Worm (Caenorhabditis elegans) whole organism, young adult: ENCODE results near the gene srr-4.

Experiments
- C06A6.2 ChIP-seq: fragments of 200-800 bp; sonication (Bioruptor generic); conservative IDR thresholded peaks from 2 replicates; pipeline ENCODE4 v1.3.6; 2022; ENCODE audit warnings: missing genetic modification characterization, missing compliant biosample characterization
- D2030.7 ChIP-seq: fragments of 200-800 bp; sonication (Bioruptor generic); IDR thresholded peaks from 2 replicates; pipeline ENCODE4 v1.3.6; 2022; ENCODE audit warnings: missing genetic modification reagents, missing genetic modification characterization, missing compliant biosample characterization
- F22D6.2 ChIP-seq: sonication (generic microtip); optimal IDR thresholded peaks from 2 replicates; lab custom pipeline; 2016; ENCODE audit warnings: mild to moderate bottlenecking, missing genetic modification characterization, missing compliant biosample characterization
- F23B12.7 ChIP-seq: sonication (generic microtip); optimal IDR thresholded peaks from 2 replicates; lab custom pipeline; 2017; ENCODE audit warnings: missing genetic modification characterization, mild to moderate bottlenecking, missing compliant biosample characterization, antibody characterized with exemption, moderate library complexity; ENCODE audit not compliant: insufficient read depth
- F39B2.1 ChIP-seq: fragments of 200-800 bp; sonication (Bioruptor generic); IDR thresholded peaks from 2 replicates; pipeline ENCODE4 v1.3.6; 2022; ENCODE audit warnings: missing genetic modification reagents, missing genetic modification characterization, missing compliant biosample characterization
- F49E8.2 ChIP-seq: sonication (generic microtip); optimal IDR thresholded peaks from 3 replicates; lab custom pipeline; 2017; ENCODE audit warnings: missing genetic modification characterization, mild to moderate bottlenecking, missing compliant biosample characterization, antibody characterized with exemption, moderate library complexity; ENCODE audit not compliant: insufficient read depth
- F57C9.4 ChIP-seq: sonication (generic microtip); optimal IDR thresholded peaks from 2 replicates; lab custom pipeline; 2017; ENCODE audit warnings: mild to moderate bottlenecking, missing genetic modification characterization, missing compliant biosample characterization
- athp-1 ChIP-seq: sonication (generic microtip); optimal IDR thresholded peaks from 2 replicates; lab custom pipeline; 2017; ENCODE audit warnings: mild to moderate bottlenecking, missing genetic modification characterization, missing compliant biosample characterization
- attf-3 ChIP-seq: fragments of 200-800 bp; sonication (Bioruptor generic); conservative IDR thresholded peaks from 2 replicates; pipeline ENCODE4 v1.3.6; 2022; ENCODE audit warnings: missing genetic modification reagents, missing genetic modification characterization, missing compliant biosample characterization
- bed-1 ChIP-seq: fragments of 200-800 bp; sonication (Bioruptor generic); IDR thresholded peaks from 2 replicates; pipeline ENCODE4 v1.3.6; 2022; ENCODE audit warnings: missing genetic modification reagents, missing genetic modification characterization, missing compliant biosample characterization
- ceh-40 ChIP-seq: fragments of 200-800 bp; sonication (Bioruptor generic); IDR thresholded peaks from 2 replicates; pipeline ENCODE4 v1.3.6; 2022; ENCODE audit warnings: missing genetic modification characterization, missing compliant biosample characterization
- ceh-58 ChIP-seq: fragments of 200-800 bp; sonication (Bioruptor generic); IDR thresholded peaks from 2 replicates; pipeline ENCODE4 v1.3.6; 2022; ENCODE audit warnings: missing genetic modification characterization, missing compliant biosample characterization
- ceh-79 ChIP-seq: sonication (generic microtip); optimal IDR thresholded peaks from 2 replicates; lab custom pipeline; 2017; ENCODE audit warnings: mild to moderate bottlenecking, missing genetic modification characterization, missing compliant biosample characterization
- efl-1 ChIP-seq: fragments of 150-350 bp; optimal IDR thresholded peaks from 2 replicates; lab custom pipeline; 2014; ENCODE audit warnings: missing biosample characterization, missing genetic modification reagents, missing genetic modification characterization
- egl-18 ChIP-seq: fragments of 200-800 bp; sonication (Bioruptor generic); IDR thresholded peaks from 2 replicates; pipeline ENCODE4 v1.3.6; 2022; ENCODE audit warnings: missing genetic modification reagents, missing genetic modification characterization, missing compliant biosample characterization
- fkh-3 ChIP-seq: sonication (generic microtip); optimal IDR thresholded peaks from 2 replicates; lab custom pipeline; 2016; ENCODE audit warnings: mild to moderate bottlenecking, missing genetic modification characterization, missing compliant biosample characterization
- gei-17 ChIP-seq: fragments of 200-800 bp; sonication (Bioruptor generic); optimal IDR thresholded peaks from 2 replicates; lab custom pipeline; 2018; ENCODE audit warnings: mild to moderate bottlenecking, missing genetic modification characterization, missing compliant biosample characterization
- him-1 ChIP-seq: sonication (generic microtip); optimal IDR thresholded peaks from 2 replicates; lab custom pipeline; 2016; ENCODE audit warnings: missing genotype, missing genetic modification reagents, missing genetic modification characterization, missing compliant biosample characterization
- hlh-26 ChIP-seq: fragments of 200-800 bp; sonication (Bioruptor generic); conservative IDR thresholded peaks from 2 replicates; pipeline ENCODE4 v1.3.6; 2022; ENCODE audit warnings: missing genetic modification reagents, missing genetic modification characterization, missing compliant biosample characterization
- hrde-1 ChIP-seq: sonication (generic microtip); optimal IDR thresholded peaks from 2 replicates; lab custom pipeline; 2016; ENCODE audit warnings: missing genetic modification characterization, mild to moderate bottlenecking, missing compliant biosample characterization, moderate library complexity, missing genotype, missing genetic modification reagents, borderline replicate concordance
- hsf-1 ChIP-seq: fragments of 200-800 bp; sonication (Bioruptor generic); IDR thresholded peaks from 2 replicates; pipeline ENCODE4 v1.3.6; 2022; ENCODE audit warnings: missing genetic modification reagents, missing genetic modification characterization, missing compliant biosample characterization
- let-526 ChIP-seq: fragments of 200-800 bp; sonication (Bioruptor generic); IDR thresholded peaks from 2 replicates; pipeline ENCODE4 v1.3.6; 2022; ENCODE audit warnings: missing genetic modification reagents, missing genetic modification characterization, missing compliant biosample characterization
- let-607 ChIP-seq, 2 experiments: fragments of 200-800 bp in 1 of 2; sonication (Bioruptor generic) in 1 of 2; sonication (generic microtip) in 1 of 2; optimal IDR thresholded peaks; 2 replicates each; lab custom pipeline; 2016 to 2018; ENCODE audit warnings: mild to moderate bottlenecking in 2 of 2, missing compliant biosample characterization in 2 of 2, missing genetic modification characterization in 2 of 2, moderate library complexity in 2 of 2, missing genotype in 1 of 2
- lin-35 ChIP-seq, 3 experiments: fragments of 150-350 bp in 2 of 3; sonication (generic microtip) in 1 of 3; optimal IDR thresholded peaks; 2 replicates each; lab custom pipeline; 2014 to 2018; ENCODE audit warnings: missing biosample characterization in 3 of 3, missing genetic modification characterization in 3 of 3, missing genetic modification reagents in 3 of 3
- madf-10 ChIP-seq: sonication (generic microtip); optimal IDR thresholded peaks from 2 replicates; lab custom pipeline; 2016; ENCODE audit warnings: mild to moderate bottlenecking, missing genetic modification characterization, missing compliant biosample characterization
- madf-6 ChIP-seq: fragments of 200-800 bp; sonication (Bioruptor generic); IDR thresholded peaks from 2 replicates; pipeline ENCODE4 v1.3.6; 2022; ENCODE audit warnings: missing genetic modification reagents, missing genetic modification characterization, missing compliant biosample characterization
- mcd-1 ChIP-seq: fragments of 200-800 bp; sonication (Bioruptor generic); IDR thresholded peaks from 2 replicates; pipeline ENCODE4 v1.3.6; 2022; ENCODE audit warnings: missing genetic modification reagents, missing genetic modification characterization, missing compliant biosample characterization
- nfya-2 ChIP-seq: fragments of 200-800 bp; sonication (Bioruptor generic); IDR thresholded peaks from 2 replicates; pipeline ENCODE4 v1.3.6; 2022; ENCODE audit warnings: missing genetic modification reagents, missing genetic modification characterization, missing compliant biosample characterization
- nfyb-1 ChIP-seq: fragments of 200-800 bp; sonication (Bioruptor generic); IDR thresholded peaks from 2 replicates; pipeline ENCODE4 v1.3.6; 2022; ENCODE audit warnings: missing genetic modification reagents, missing genetic modification characterization, missing compliant biosample characterization
- nhr-120 ChIP-seq: fragments of 200-800 bp; sonication (Bioruptor generic); IDR thresholded peaks from 2 replicates; pipeline ENCODE4 v1.3.6; 2022; ENCODE audit warnings: missing genetic modification characterization, missing compliant biosample characterization
- nhr-179 ChIP-seq: sonication (generic microtip); optimal IDR thresholded peaks from 2 replicates; lab custom pipeline; 2016; ENCODE audit warnings: mild to moderate bottlenecking, missing genetic modification characterization, missing compliant biosample characterization
- nhr-80 ChIP-seq: sonication (generic microtip); optimal IDR thresholded peaks from 2 replicates; lab custom pipeline; 2016; ENCODE audit warnings: missing genetic modification characterization, missing compliant biosample characterization
- rcor-1 ChIP-seq: fragments of 200-800 bp; sonication (Bioruptor generic); IDR thresholded peaks from 2 replicates; pipeline ENCODE4 v1.3.6; 2022; ENCODE audit warnings: missing genetic modification reagents, missing genetic modification characterization, missing compliant biosample characterization
- rec-8 ChIP-seq, 2 experiments: sonication (generic microtip); optimal IDR thresholded peaks; 2 replicates each; lab custom pipeline; 2016; ENCODE audit warnings: mild to moderate bottlenecking in 2 of 2, missing genetic modification characterization in 2 of 2, missing genetic modification reagents in 2 of 2, missing genotype in 2 of 2, missing biosample characterization in 1 of 2, missing compliant biosample characterization in 1 of 2, moderate library complexity in 1 of 2
- rpc-1 ChIP-seq, 2 experiments: fragments of 150-350 bp in 1 of 2; sonication (generic microtip) in 1 of 2; optimal IDR thresholded peaks; 2 replicates each; lab custom pipeline; 2014 to 2018; ENCODE audit warnings: missing biosample characterization in 1 of 2, missing genetic modification characterization in 1 of 2, missing genetic modification reagents in 1 of 2, missing genotype in 1 of 2
- tbp1 ChIP-seq: fragments of 200-800 bp; sonication (Bioruptor generic); optimal IDR thresholded peaks from 2 replicates; lab custom pipeline; 2018; ENCODE audit warnings: mild to moderate bottlenecking, missing genetic modification characterization, missing compliant biosample characterization
- tbx-9 ChIP-seq: sonication (generic microtip); optimal IDR thresholded peaks from 2 replicates; lab custom pipeline; 2016; ENCODE audit warnings: borderline replicate concordance, missing genetic modification characterization, inconsistent platforms, missing compliant biosample characterization
- ztf-18 ChIP-seq: sonication (generic microtip); optimal IDR thresholded peaks from 2 replicates; lab custom pipeline; 2016; ENCODE audit warnings: missing genotype, mild to moderate bottlenecking, missing genetic modification characterization, missing compliant biosample characterization
- ztf-6 ChIP-seq: fragments of 200-800 bp; sonication (Bioruptor generic); IDR thresholded peaks from 2 replicates; pipeline ENCODE4 v1.3.6; 2022; ENCODE audit warnings: missing genetic modification reagents, missing genetic modification characterization, missing compliant biosample characterization

Gene srr-4

ce11 chrV:5032176-5032575 is 13.2 kb downstream of the srr-4 start (continued):
- TF ChIP-seq let-607 (tag; optimal IDR thresholded peaks at IDR 0.05; lab: Kevin White, UChicago) (no peak), nfya-2 (GFP tag; lab: Robert Waterston, UW) (no peak), hsf-1 (GFP tag; lab: Robert Waterston, UW) (no peak)

ce11 chrV:5033099-5033498 is 14.1 kb downstream of the srr-4 start, which contains the start of gene K11D12.13:
K11D12.13 (plus strand) TSS chrV:5033399.
- no peak for TF ChIP-seq F57C9.4 (tag; lab: Kevin White, UChicago)
- no peak for TF ChIP-seq D2030.7 (GFP tag; lab: Robert Waterston, UW)
- TF ChIP-seq tbx-9 = no peak
- TF ChIP-seq F39B2.1 (GFP tag; lab: Robert Waterston, UW) = no peak
- TF ChIP-seq him-1 (tag; lab: Kevin White, UChicago) = no peak
- no peak for TF ChIP-seq mcd-1
- no peak for TF ChIP-seq F22D6.2 (tag; lab: Kevin White, UChicago)
- no peak for TF ChIP-seq let-607 (tag; optimal IDR thresholded peaks at IDR 0.05; lab: Kevin White, UChicago)
- no peak for TF ChIP-seq ztf-6 (GFP tag; lab: Robert Waterston, UW)

- no peak for TF ChIP-seq nfyb-1 (GFP tag; lab: Robert Waterston, UW)
- no peak for TF ChIP-seq let-526 (GFP tag; lab: Robert Waterston, UW)
- TF ChIP-seq ceh-40 (GFP tag; lab: Robert Waterston, UW) = no peak
- TF ChIP-seq hlh-26 = no peak
- TF ChIP-seq lin-35 (GFP tag; optimal IDR thresholded peaks at IDR 0.05; lab: Kevin White, UChicago) = no peak
These were observed 16.0 kb downstream of the srr-4 start, which contains the start of gene K11D12.6 for ce11 chrV:5035058-5035457. K11D12.6 (minus strand) TSS chrV:5035158.

- TF ChIP-seq C06A6.2 (GFP tag; lab: Robert Waterston, UW) = no peak
- TF ChIP-seq nhr-80 (tag; lab: Kevin White, UChicago) = no peak
- no peak for TF ChIP-seq gei-17 (GFP tag; lab: Kevin White, UChicago)
- no peak for TF ChIP-seq madf-10
- no peak for TF ChIP-seq rcor-1
- TF ChIP-seq rpc-1 (optimal IDR thresholded peaks at IDR 0.05; lab: Kevin White, UChicago) = no peak
- TF ChIP-seq rpc-1 (tag; optimal IDR thresholded peaks at IDR 0.05; lab: Kevin White, UChicago) = no peak
- no peak for TF ChIP-seq athp-1
- TF ChIP-seq efl-1 (GFP tag; lab: Kevin White, UChicago) = no peak
- no peak for TF ChIP-seq egl-18 (GFP tag; lab: Robert Waterston, UW)
- no peak for TF ChIP-seq F57C9.4 (tag; lab: Kevin White, UChicago)
- no peak for TF ChIP-seq ceh-58
- no peak for TF ChIP-seq bed-1 (GFP tag; lab: Robert Waterston, UW)
- no peak for TF ChIP-seq madf-6 (GFP tag; lab: Robert Waterston, UW)
- no peak for TF ChIP-seq let-526 (GFP tag; lab: Robert Waterston, UW)
- no peak for TF ChIP-seq nfya-2 (GFP tag; lab: Robert Waterston, UW)
These were observed 17.3 kb downstream of the srr-4 start, which contains the start of gene K11D12.7 for ce11 chrV:5036364-5036763. K11D12.7 (minus strand) TSS chrV:5036464.

- no peak for TF ChIP-seq tbp1 (GFP tag; lab: Kevin White, UChicago)
- TF ChIP-seq F49E8.2 = no peak
- no peak for TF ChIP-seq nhr-120
- TF ChIP-seq nhr-179 (tag; lab: Kevin White, UChicago) = no peak
- no peak for TF ChIP-seq ceh-79 (tag; lab: Kevin White, UChicago)
- no peak for TF ChIP-seq him-1 (tag; lab: Kevin White, UChicago)
- no peak for TF ChIP-seq fkh-3 (tag; lab: Kevin White, UChicago)
- no peak for TF ChIP-seq hrde-1
- no peak for TF ChIP-seq F39B2.1 (GFP tag; lab: Robert Waterston, UW)
- TF ChIP-seq rcor-1 = no peak
- TF ChIP-seq athp-1 = no peak
- TF ChIP-seq ztf-18 (tag; lab: Kevin White, UChicago) = no peak
- no peak for TF ChIP-seq rec-8 (tag; optimal IDR thresholded peaks at IDR 0.05; lab: Kevin White, UChicago)
- no peak for TF ChIP-seq F23B12.7
- TF ChIP-seq attf-3 (GFP tag; lab: Robert Waterston, UW) = no peak
These were observed 19.4 kb downstream of the srr-4 start for ce11 chrV:5038449-5038848.
